Worm (Caenorhabditis elegans) whole organism, L1 larva: ENCODE measurements around the gene btb-2.

Source experiments
- C04F5.9 ChIP-seq: sonication (generic microtip); optimal IDR thresholded peaks from 2 replicates; lab custom pipeline; 2016; ENCODE audit warnings: missing genetic modification characterization, missing compliant biosample characterization
- C16A3.4 ChIP-seq: fragments of 150-350 bp; optimal IDR thresholded peaks from 2 replicates; lab custom pipeline; 2014; ENCODE audit warnings: missing biosample characterization, missing genetic modification characterization
- C34B4.2 ChIP-seq: sonication (generic microtip); optimal IDR thresholded peaks from 2 replicates; lab custom pipeline; 2017; ENCODE audit warnings: mild to moderate bottlenecking, missing genetic modification characterization, missing compliant biosample characterization
- F16B12.6 ChIP-seq: fragments of 150-350 bp; optimal IDR thresholded peaks from 2 replicates; lab custom pipeline; 2014; ENCODE audit warnings: missing biosample characterization, missing genetic modification characterization
- aha-1 ChIP-seq: fragments of 150-350 bp; optimal IDR thresholded peaks from 2 replicates; lab custom pipeline; 2014; ENCODE audit warnings: missing biosample characterization, missing genetic modification characterization
- ama-1 ChIP-seq: fragments of 150-350 bp; optimal IDR thresholded peaks from 2 replicates; lab custom pipeline; 2014
- blmp-1 ChIP-seq: fragments of 150-350 bp; optimal IDR thresholded peaks from 2 replicates; lab custom pipeline; 2014; ENCODE audit warnings: missing biosample characterization, missing genetic modification characterization
- ceh-82 ChIP-seq, 3 experiments: fragments of 150-350 bp in 1 of 3; sonication (generic microtip) in 2 of 3; optimal IDR thresholded peaks; 2 replicates each; lab custom pipeline; 2014 to 2017; ENCODE audit warnings: missing biosample characterization in 3 of 3, missing genetic modification characterization in 3 of 3
- ceh-90 ChIP-seq: sonication (generic microtip); optimal IDR thresholded peaks from 2 replicates; lab custom pipeline; 2016; ENCODE audit warnings: missing genetic modification characterization, missing compliant biosample characterization
- dsc-1 ChIP-seq: sonication (generic microtip); optimal IDR thresholded peaks from 2 replicates; lab custom pipeline; 2016; ENCODE audit warnings: mild to moderate bottlenecking, missing genetic modification characterization, missing compliant biosample characterization
- efl-1 ChIP-seq, 4 experiments: fragments of 150-350 bp; optimal IDR thresholded peaks in 3 of 4; peaks in 1 of 4; 1 replicate in 1 of 4; 2 replicates in 3 of 4; lab custom pipeline; 2014; ENCODE audit warnings: missing biosample characterization in 2 of 4, missing genetic modification characterization in 2 of 4, missing genetic modification reagents in 2 of 4
- efl-3 ChIP-seq: fragments of 200-800 bp; sonication (Bioruptor generic); optimal IDR thresholded peaks from 2 replicates; lab custom pipeline; 2018; ENCODE audit warnings: mild to moderate bottlenecking, missing genetic modification characterization, missing compliant biosample characterization
- egl-13 ChIP-seq: sonication (generic microtip); optimal IDR thresholded peaks from 2 replicates; lab custom pipeline; 2016; ENCODE audit warnings: missing genotype, missing genetic modification reagents, missing genetic modification characterization, missing compliant biosample characterization
- fkh-10 ChIP-seq: sonication (generic microtip); optimal IDR thresholded peaks from 2 replicates; lab custom pipeline; 2017; ENCODE audit warnings: missing biosample characterization, missing genetic modification reagents, missing genetic modification characterization
- fkh-8 ChIP-seq: sonication (generic microtip); optimal IDR thresholded peaks from 2 replicates; lab custom pipeline; 2016; ENCODE audit warnings: mild to moderate bottlenecking, missing genetic modification characterization, missing compliant biosample characterization
- fos-1 ChIP-seq: fragments of 150-350 bp; optimal IDR thresholded peaks from 2 replicates; lab custom pipeline; 2014; ENCODE audit warnings: missing biosample characterization, missing genetic modification characterization
- hlh-17 ChIP-seq: fragments of 200-800 bp; sonication (Bioruptor generic); optimal IDR thresholded peaks from 2 replicates; lab custom pipeline; 2018; ENCODE audit warnings: missing genetic modification characterization, mild to moderate bottlenecking, missing compliant biosample characterization, moderate library complexity, borderline replicate concordance
- hlh-4 ChIP-seq: sonication (generic microtip); optimal IDR thresholded peaks from 2 replicates; lab custom pipeline; 2016; ENCODE audit warnings: mild to moderate bottlenecking, missing genetic modification characterization, missing compliant biosample characterization
- irx-1 ChIP-seq: sonication (generic microtip); optimal IDR thresholded peaks from 2 replicates; lab custom pipeline; 2016; ENCODE audit warnings: missing genetic modification characterization, missing compliant biosample characterization
- lin-14 ChIP-seq: fragments of 200-800 bp; sonication (Bioruptor generic); optimal IDR thresholded peaks from 2 replicates; lab custom pipeline; 2018; ENCODE audit warnings: mild to moderate bottlenecking, missing genetic modification characterization, moderate library complexity, missing compliant biosample characterization
- lin-35 ChIP-seq, 2 experiments: fragments of 150-350 bp; optimal IDR thresholded peaks; 2 replicates each; lab custom pipeline; 2014; ENCODE audit warnings: missing biosample characterization in 2 of 2, missing genetic modification characterization in 2 of 2, missing genetic modification reagents in 2 of 2
- lin-39 ChIP-seq: fragments of 150-350 bp; optimal IDR thresholded peaks from 2 replicates; lab custom pipeline; 2014; ENCODE audit warnings: missing biosample characterization, missing genetic modification reagents, missing genetic modification characterization
- lsy-2 ChIP-seq, 2 experiments: fragments of 150-350 bp; optimal IDR thresholded peaks; 2 replicates each; lab custom pipeline; 2014; ENCODE audit warnings: missing biosample characterization in 2 of 2, missing genetic modification characterization in 2 of 2
- mdl-1 ChIP-seq, 2 experiments: fragments of 150-350 bp; optimal IDR thresholded peaks; 2 replicates each; lab custom pipeline; 2014 to 2017; ENCODE audit warnings: missing biosample characterization in 2 of 2, missing genetic modification characterization in 2 of 2, inconsistent platforms in 1 of 2
- mef-2 ChIP-seq: fragments of 150-350 bp; optimal IDR thresholded peaks from 2 replicates; lab custom pipeline; 2014; ENCODE audit warnings: missing biosample characterization, missing genetic modification characterization
- mep-1 ChIP-seq: fragments of 150-350 bp; optimal IDR thresholded peaks from 2 replicates; lab custom pipeline; 2014; ENCODE audit warnings: missing biosample characterization, missing genetic modification characterization
- nhr-19 ChIP-seq: fragments of 200-800 bp; sonication (Bioruptor generic); conservative IDR thresholded peaks from 2 replicates; pipeline ENCODE4 v1.3.6; 2022; ENCODE audit warnings: missing genetic modification characterization, missing compliant biosample characterization
- nhr-20 ChIP-seq: sonication (generic microtip); optimal IDR thresholded peaks from 2 replicates; lab custom pipeline; 2016; ENCODE audit warnings: mild to moderate bottlenecking, missing genetic modification characterization, missing compliant biosample characterization
- nhr-28 ChIP-seq: fragments of 150-350 bp; optimal IDR thresholded peaks from 2 replicates; lab custom pipeline; 2014; ENCODE audit warnings: missing biosample characterization, missing genetic modification characterization
- nhr-47 ChIP-seq: sonication (generic microtip); optimal IDR thresholded peaks from 2 replicates; lab custom pipeline; 2016; ENCODE audit warnings: mild to moderate bottlenecking, missing genetic modification characterization, moderate library complexity, missing compliant biosample characterization
- nhr-76 ChIP-seq: sonication (generic microtip); optimal IDR thresholded peaks from 2 replicates; lab custom pipeline; 2017; ENCODE audit warnings: missing biosample characterization, missing genetic modification characterization
- nhr-77 ChIP-seq: fragments of 150-350 bp; optimal IDR thresholded peaks from 2 replicates; lab custom pipeline; 2014; ENCODE audit warnings: missing biosample characterization, missing genetic modification characterization
- nhr-84 ChIP-seq: sonication (generic microtip); optimal IDR thresholded peaks from 2 replicates; lab custom pipeline; 2017; ENCODE audit warnings: missing biosample characterization, missing genetic modification characterization
- nhr-85 ChIP-seq: sonication (generic microtip); peaks from one replicate; lab custom pipeline; 2016; ENCODE audit warnings: missing genetic modification characterization, inconsistent platforms, missing compliant biosample characterization
- nhr-90 ChIP-seq: sonication (generic microtip); optimal IDR thresholded peaks from 2 replicates; lab custom pipeline; 2016; ENCODE audit warnings: mild to moderate bottlenecking, missing genetic modification characterization, missing compliant biosample characterization; ENCODE audit not compliant: poor library complexity
- pqm-1 ChIP-seq: sonication (generic microtip); optimal IDR thresholded peaks from 3 replicates; lab custom pipeline; 2017; ENCODE audit warnings: missing biosample characterization, missing genetic modification characterization
- rnt-1 ChIP-seq: sonication (generic microtip); optimal IDR thresholded peaks from 2 replicates; lab custom pipeline; 2016; ENCODE audit warnings: mild to moderate bottlenecking, missing genetic modification characterization, moderate library complexity, missing compliant biosample characterization
- skn-1 ChIP-seq: fragments of 150-350 bp; optimal IDR thresholded peaks from 2 replicates; lab custom pipeline; 2014; ENCODE audit warnings: missing biosample characterization, missing genetic modification characterization
- snpc-4 ChIP-seq: fragments of 150-350 bp; optimal IDR thresholded peaks from 2 replicates; lab custom pipeline; 2014; ENCODE audit warnings: missing biosample characterization, missing genetic modification characterization
- sox-4 ChIP-seq: sonication (generic microtip); optimal IDR thresholded peaks from 2 replicates; lab custom pipeline; 2016; ENCODE audit warnings: missing genetic modification characterization, missing compliant biosample characterization
- sptf-1 ChIP-seq: fragments of 150-350 bp; optimal IDR thresholded peaks from 2 replicates; lab custom pipeline; 2014; ENCODE audit warnings: missing biosample characterization, missing genetic modification characterization
- sup-37 ChIP-seq: fragments of 200-800 bp; sonication (Bioruptor generic); optimal IDR thresholded peaks from 2 replicates; lab custom pipeline; 2018; ENCODE audit warnings: mild to moderate bottlenecking, missing genetic modification characterization, missing compliant biosample characterization
- swsn-7 ChIP-seq: sonication (generic microtip); optimal IDR thresholded peaks from 2 replicates; lab custom pipeline; 2016; ENCODE audit warnings: missing genetic modification characterization, missing compliant biosample characterization
- tbx-2 ChIP-seq: sonication (generic microtip); optimal IDR thresholded peaks from 2 replicates; lab custom pipeline; 2016; ENCODE audit warnings: missing genetic modification characterization, missing compliant biosample characterization
- unc-130 ChIP-seq: fragments of 150-350 bp; optimal IDR thresholded peaks from 2 replicates; lab custom pipeline; 2017; ENCODE audit warnings: missing biosample characterization, missing genetic modification characterization, inconsistent platforms
- unc-30 ChIP-seq: sonication (generic microtip); optimal IDR thresholded peaks from 2 replicates; lab custom pipeline; 2017; ENCODE audit warnings: missing biosample characterization, missing genetic modification characterization
- unc-62 ChIP-seq: fragments of 150-350 bp; optimal IDR thresholded peaks from 2 replicates; lab custom pipeline; 2014; ENCODE audit warnings: missing biosample characterization, missing genetic modification reagents, missing genetic modification characterization
- unc-98 ChIP-seq: fragments of 200-800 bp; sonication (Bioruptor generic); IDR thresholded peaks from 2 replicates; pipeline ENCODE4 v1.3.6; 2022; ENCODE audit warnings: missing genetic modification characterization, missing compliant biosample characterization
- ztf-4 ChIP-seq: fragments of 150-350 bp; optimal IDR thresholded peaks from 2 replicates; lab custom pipeline; 2014; ENCODE audit warnings: missing biosample characterization, missing genetic modification characterization

btb-2 gene

ce11 chrII:6401649-6402048 lies at the start of gene btb-2:
Gene btb-2 (plus strand): TSS chrII:6401949.
- TF ChIP-seq nhr-47 (no peak), unc-30 (tag; lab: Kevin White, UChicago) (no peak), nhr-19 (GFP tag; lab: Robert Waterston, UW) (no peak), sup-37 (GFP tag; lab: Kevin White, UChicago) (no peak), sox-4 (tag; lab: Kevin White, UChicago) (no peak)

- TF ChIP-seq unc-62 (no peak), pqm-1 (no peak), blmp-1 (tag; lab: Kevin White, UChicago) (peak; percentile 67), nhr-90 (peak; percentile 47), nhr-76 (no peak), ceh-82 (tag; optimal IDR thresholded peaks at IDR 0.05; lab: Kevin White, UChicago) (peak; percentile 51 to 77 (median 70)), hlh-17 (GFP tag; lab: Kevin White, UChicago) (no peak), nhr-77 (tag; lab: Kevin White, UChicago) (peak; percentile 72), unc-98 (GFP tag; lab: Robert Waterston, UW) (no peak), mef-2 (tag; lab: Kevin White, UChicago) (no peak), irx-1 (tag; lab: Kevin White, UChicago) (peak; percentile 63), skn-1 (peak; percentile 54), egl-13 (peak; percentile 21), nhr-84 (tag; lab: Kevin White, UChicago) (no peak), unc-130 (tag; lab: Kevin White, UChicago) (peak; percentile 49), mep-1 (peak; percentile 85), efl-1 (optimal IDR thresholded peaks at IDR 0.05; lab: Kevin White, UChicago) (peak; percentile 57 to 75), efl-1 (GFP tag; optimal IDR thresholded peaks at IDR 0.05 in 1 of 2; lab: Kevin White, UChicago) (peak; percentile 72 to 97), ama-1 (lab: Kevin White, UChicago) (no peak), swsn-7 (peak; percentile 83), lin-35 (GFP tag; optimal IDR thresholded peaks at IDR 0.05; lab: Kevin White, UChicago) (peak; percentile 80 to 86), nhr-85 (peak; percentile 82), rnt-1 (tag; lab: Kevin White, UChicago) (peak; percentile 86), nhr-47 (peak; percentile 84), nhr-28 (tag; lab: Kevin White, UChicago) (no peak), sox-4 (tag; lab: Kevin White, UChicago) (no peak), ceh-90 (tag; lab: Kevin White, UChicago) (no peak), lsy-2 (tag; optimal IDR thresholded peaks at IDR 0.05; lab: Kevin White, UChicago) (peak; percentile 82 to 86), hlh-4 (tag; lab: Kevin White, UChicago) (no peak), aha-1 (tag; lab: Kevin White, UChicago) (no peak), lin-39 (tag; lab: Kevin White, UChicago) (peak; percentile 12), F16B12.6 (tag; lab: Kevin White, UChicago) (peak; percentile 54), fkh-10 (no peak), mdl-1 (tag; optimal IDR thresholded peaks at IDR 0.05; lab: Kevin White, UChicago) (peak in 1 of 2 experiments; percentile 61), nhr-20 (tag; lab: Kevin White, UChicago) (peak; percentile 87), fkh-8 (peak; percentile 91), snpc-4 (tag; lab: Kevin White, UChicago) (peak; percentile 16), C04F5.9 (peak; percentile 8), ztf-4 (tag; lab: Kevin White, UChicago) (peak; percentile 63), lin-14 (GFP tag; lab: Kevin White, UChicago) (peak; percentile 91), nhr-19 (GFP tag; lab: Robert Waterston, UW) (peak; percentile 72), fos-1 (peak; percentile 35), C16A3.4 (tag; lab: Kevin White, UChicago) (peak; percentile 90), C34B4.2 (tag; lab: Kevin White, UChicago) (no peak), efl-3 (GFP tag; lab: Kevin White, UChicago) (no peak), dsc-1 (tag; lab: Kevin White, UChicago) (peak; percentile 68), tbx-2 (tag; lab: Kevin White, UChicago) (peak; percentile 73), sptf-1 (tag; lab: Kevin White, UChicago) (no peak)
These were observed 46.1 kb upstream of the btb-2 start, which contains the start of gene C32D5.11 for ce11 chrII:6355396-6356346. Gene C32D5.11 (minus strand): TSS chrII:6355446.
